Comparison of ENCODE assay signal across 1 fruit fly cellular context in genomic region chr2L:16492617-16493203, dm6.
TF ChIP-seq lines count a peak whose summit lies in the region.

No protein-coding gene starts in this region.

TF ChIP-seq in whole organism, embryonic, 481 proteins besides CTCF, POLR2A, EP300 and RAD21 (continued from another document and continues in another):
- TF ChIP-seq CG17912 (GFP tag; optimal IDR thresholded peaks at IDR 0.05; lab: Kevin White, UChicago) (peak; percentile 70), PHDP (tag; optimal IDR thresholded peaks at IDR 0.05; lab: Kevin White, UChicago) (peak; percentile 79), CG34224 (GFP tag; IDR thresholded peaks at IDR 0.05; lab: Robert Waterston, UW; ENCODE audit: partially characterized antibody) (no peak), pan (optimal IDR thresholded peaks at IDR 0.05; lab: Kevin White, UChicago) (no peak), pan (GFP tag; optimal IDR thresholded peaks at IDR 0.05 in 1 of 2, IDR thresholded peaks at IDR 0.05 in 1 of 2) (peak in 1 of 2 experiments; percentile 79), Tbp (GFP tag; optimal IDR thresholded peaks at IDR 0.05; lab: Kevin White, UChicago) (no peak), Sin3A (optimal IDR thresholded peaks at IDR 0.05; lab: Kevin White, UChicago) (no peak), CG10321 (GFP tag; IDR thresholded peaks at IDR 0.05; lab: Robert Waterston, UW) (no peak), CG11695 (GFP tag; IDR thresholded peaks at IDR 0.05; lab: Robert Waterston, UW) (peak; percentile 69), twi (tag; optimal IDR thresholded peaks at IDR 0.05; lab: Kevin White, UChicago) (peak; percentile 66), Dbx (GFP tag; IDR thresholded peaks at IDR 0.05; lab: Robert Waterston, UW) (peak; percentile 48; the same call in 1 of the 3 replicates), CG4730 (GFP tag; IDR thresholded peaks at IDR 0.05; lab: Robert Waterston, UW) (peak; percentile 62), CG3281 (GFP tag; optimal IDR thresholded peaks at IDR 0.05; lab: Kevin White, UChicago) (peak; percentile 71), CG15269 (tag; optimal IDR thresholded peaks at IDR 0.05; lab: Kevin White, UChicago) (peak; percentile 87), CG17328 (GFP tag; IDR thresholded peaks at IDR 0.05; lab: Robert Waterston, UW) (peak; percentile 87), mld (GFP tag; IDR thresholded peaks at IDR 0.05; lab: Robert Waterston, UW; ENCODE audit: partially characterized antibody) (no peak), tna (GFP tag; IDR thresholded peaks at IDR 0.05; lab: Robert Waterston, UW; ENCODE audit: partially characterized antibody) (no peak), crol (GFP tag; IDR thresholded peaks at IDR 0.05; lab: Robert Waterston, UW) (0 out of 2 replicates have a peak, but pooled peaks have one; percentile 25), oc (tag; optimal IDR thresholded peaks at IDR 0.05; lab: Kevin White, UChicago) (peak; percentile 63), Fer3 (tag; optimal IDR thresholded peaks at IDR 0.05; lab: Kevin White, UChicago) (peak; percentile 76), CG7928 (GFP tag; optimal IDR thresholded peaks at IDR 0.05; lab: Kevin White, UChicago) (no peak), lola (GFP tag; optimal IDR thresholded peaks at IDR 0.05; lab: Kevin White, UChicago) (peak in 1 of 3 experiments; percentile 81), CG9817 (tag; optimal IDR thresholded peaks at IDR 0.05; lab: Kevin White, UChicago) (peak; percentile 77), tio (GFP tag; optimal IDR thresholded peaks at IDR 0.05; lab: Kevin White, UChicago) (peak; percentile 66), BEAF-32 (GFP tag; optimal IDR thresholded peaks at IDR 0.05; lab: Kevin White, UChicago) (no peak), CG17802 (tag; optimal IDR thresholded peaks at IDR 0.05; lab: Kevin White, UChicago) (peak; percentile 39), gsb (GFP tag; IDR thresholded peaks at IDR 0.05; lab: Robert Waterston, UW) (peak; percentile 63), bowl (GFP tag; IDR thresholded peaks at IDR 0.05; lab: Robert Waterston, UW) (no peak), CG9876 (GFP tag; optimal IDR thresholded peaks at IDR 0.05; lab: Kevin White, UChicago) (no peak), sim (GFP tag; IDR thresholded peaks at IDR 0.05; lab: Robert Waterston, UW) (0 out of 2 replicates have a peak, but pooled peaks have one; percentile 46), tup (GFP tag; optimal IDR thresholded peaks at IDR 0.05; lab: Kevin White, UChicago) (peak; percentile 49), CG9437 (GFP tag; optimal IDR thresholded peaks at IDR 0.05; lab: Kevin White, UChicago) (peak; percentile 62), sens-2 (GFP tag; IDR thresholded peaks at IDR 0.05; lab: Robert Waterston, UW) (peak; percentile 70), Rfx (GFP tag; IDR thresholded peaks at IDR 0.05; lab: Robert Waterston, UW) (peak; percentile 81), sisA (GFP tag; IDR thresholded peaks at IDR 0.05; lab: Robert Waterston, UW) (peak; percentile 61), zen2 (GFP tag; IDR thresholded peaks at IDR 0.05; lab: Robert Waterston, UW; ENCODE audit: partially characterized antibody) (no peak), tap (tag; optimal IDR thresholded peaks at IDR 0.05; lab: Kevin White, UChicago) (peak; percentile 78), CG16813 (GFP tag; IDR thresholded peaks at IDR 0.05; lab: Robert Waterston, UW; ENCODE audit: partially characterized antibody) (no peak), CG11723 (GFP tag; optimal IDR thresholded peaks at IDR 0.05; lab: Kevin White, UChicago) (peak; percentile 76), sr (GFP tag; IDR thresholded peaks at IDR 0.05; lab: Robert Waterston, UW) (peak; percentile 86; the same call in 1 of the 3 replicates), p53 (GFP tag; optimal IDR thresholded peaks at IDR 0.05; lab: Kevin White, UChicago) (no peak), NFAT (GFP tag; IDR thresholded peaks at IDR 0.05; lab: Robert Waterston, UW) (peak; percentile 59), pum (GFP tag; optimal IDR thresholded peaks at IDR 0.05; lab: Kevin White, UChicago) (peak; percentile 66), Max (GFP tag; optimal IDR thresholded peaks at IDR 0.05; lab: Kevin White, UChicago) (peak; percentile 74), hb (GFP tag; IDR thresholded peaks at IDR 0.05; lab: Robert Waterston, UW; ENCODE audit: partially characterized antibody) (no peak), CG18262 (tag; optimal IDR thresholded peaks at IDR 0.05; lab: Kevin White, UChicago) (peak; percentile 84), H15 (GFP tag; IDR thresholded peaks at IDR 0.05; lab: Robert Waterston, UW) (peak; percentile 57; the same call in 1 of the 3 replicates), Doc2 (GFP tag; IDR thresholded peaks at IDR 0.05; lab: Robert Waterston, UW) (no peak), Sox102F (GFP tag; optimal IDR thresholded peaks at IDR 0.05; lab: Kevin White, UChicago) (peak; percentile 87), CG12391 (tag; optimal IDR thresholded peaks at IDR 0.05; lab: Kevin White, UChicago) (peak; percentile 85), CG12942 (GFP tag; optimal IDR thresholded peaks at IDR 0.05; lab: Kevin White, UChicago) (peak; percentile 57), mam (GFP tag; optimal IDR thresholded peaks at IDR 0.05; lab: Kevin White, UChicago) (peak; percentile 44), CG43689 (GFP tag; IDR thresholded peaks at IDR 0.05; lab: Robert Waterston, UW) (0 out of 2 replicates have a peak, but pooled peaks have one; percentile 42), HLH3B (GFP tag; IDR thresholded peaks at IDR 0.05; lab: Robert Waterston, UW) (peak; percentile 74; the same call in 1 of the 2 replicates), lbe (GFP tag; optimal IDR thresholded peaks at IDR 0.05; lab: Kevin White, UChicago) (peak; percentile 83), CG10654 (GFP tag; optimal IDR thresholded peaks at IDR 0.05; lab: Kevin White, UChicago) (peak; percentile 28), CG4282 (GFP tag; optimal IDR thresholded peaks at IDR 0.05; lab: Kevin White, UChicago) (no peak), eyg (GFP tag; optimal IDR thresholded peaks at IDR 0.05; lab: Kevin White, UChicago) (no peak), CG6272 (GFP tag; IDR thresholded peaks at IDR 0.05; lab: Robert Waterston, UW) (peak; percentile 63), hbn (GFP tag; IDR thresholded peaks at IDR 0.05; lab: Robert Waterston, UW; ENCODE audit: partially characterized antibody) (no peak), CG2889 (GFP tag; IDR thresholded peaks at IDR 0.05; lab: Robert Waterston, UW) (0 out of 3 replicates have a peak, but pooled peaks have one; percentile 38), Hr39 (optimal IDR thresholded peaks at IDR 0.05; lab: Kevin White, UChicago) (no peak), NC2α (GFP tag; optimal IDR thresholded peaks at IDR 0.05; lab: Kevin White, UChicago) (peak; percentile 49), Lpt (GFP tag; optimal IDR thresholded peaks at IDR 0.05; lab: Kevin White, UChicago) (no peak), Mrtf (GFP tag; IDR thresholded peaks at IDR 0.05; lab: Robert Waterston, UW) (peak; percentile 80; the same call in 2 of the 3 replicates), CkIIα-i1 (GFP tag; IDR thresholded peaks at IDR 0.05; lab: Robert Waterston, UW) (no peak), CG6791 (GFP tag; IDR thresholded peaks at IDR 0.05; lab: Robert Waterston, UW; ENCODE audit: partially characterized antibody) (0 out of 3 replicates have a peak, but pooled peaks have one; percentile 24), Dfd (GFP tag; optimal IDR thresholded peaks at IDR 0.05; lab: Kevin White, UChicago) (no peak), fd64A (GFP tag; optimal IDR thresholded peaks at IDR 0.05; lab: Kevin White, UChicago) (peak; percentile 44), Awh (GFP tag; IDR thresholded peaks at IDR 0.05; lab: Robert Waterston, UW) (peak; percentile 49; the same call in 1 of the 2 replicates), CG2712 (tag; optimal IDR thresholded peaks at IDR 0.05; lab: Kevin White, UChicago) (peak; percentile 87), Oaz (GFP tag; IDR thresholded peaks at IDR 0.05; lab: Robert Waterston, UW) (0 out of 2 replicates have a peak, but pooled peaks have one; percentile 48), sens (GFP tag; lab: Kevin White, UChicago) (peak; percentile 94), Ets97D (GFP tag; optimal IDR thresholded peaks at IDR 0.05; lab: Kevin White, UChicago) (peak; percentile 28), zfh2 (GFP tag; optimal IDR thresholded peaks at IDR 0.05; lab: Kevin White, UChicago) (peak; percentile 47), Camta (GFP tag; optimal IDR thresholded peaks at IDR 0.05; lab: Kevin White, UChicago) (peak; percentile 37), CG6765 (GFP tag; optimal IDR thresholded peaks at IDR 0.05; lab: Kevin White, UChicago) (peak; percentile 53), trem (tag; optimal IDR thresholded peaks at IDR 0.05; lab: Kevin White, UChicago) (peak; percentile 69), pnt (GFP tag; optimal IDR thresholded peaks at IDR 0.05; lab: Kevin White, UChicago) (peak; percentile 21), org-1 (GFP tag; optimal IDR thresholded peaks at IDR 0.05; lab: Kevin White, UChicago) (peak; percentile 67), ATbp (GFP tag; optimal IDR thresholded peaks at IDR 0.05; lab: Kevin White, UChicago) (peak; percentile 72), CG18764 (GFP tag; optimal IDR thresholded peaks at IDR 0.05; lab: Kevin White, UChicago) (peak; percentile 42), inv (GFP tag; IDR thresholded peaks at IDR 0.05; lab: Robert Waterston, UW; ENCODE audit: partially characterized antibody) (no peak), maf-S (GFP tag; optimal IDR thresholded peaks at IDR 0.05; lab: Kevin White, UChicago) (peak; percentile 75), Hey (tag; optimal IDR thresholded peaks at IDR 0.05; lab: Kevin White, UChicago) (peak; percentile 11), zf30C (GFP tag; optimal IDR thresholded peaks at IDR 0.05; lab: Kevin White, UChicago) (no peak), CG2120 (GFP tag; optimal IDR thresholded peaks at IDR 0.05; lab: Kevin White, UChicago) (peak; percentile 77), dan (GFP tag; IDR thresholded peaks at IDR 0.05; lab: Robert Waterston, UW) (no peak), CG16779 (GFP tag; IDR thresholded peaks at IDR 0.05; lab: Robert Waterston, UW) (no peak), scrt (GFP tag; optimal IDR thresholded peaks at IDR 0.05; lab: Kevin White, UChicago) (peak; percentile 62), Hand (GFP tag; optimal IDR thresholded peaks at IDR 0.05; lab: Kevin White, UChicago) (peak; percentile 65), CG5180 (GFP tag; optimal IDR thresholded peaks at IDR 0.05; lab: Kevin White, UChicago) (peak; percentile 48), CG13775 (GFP tag; optimal IDR thresholded peaks at IDR 0.05; lab: Kevin White, UChicago) (peak; percentile 70), Atf-2 (GFP tag; optimal IDR thresholded peaks at IDR 0.05; lab: Kevin White, UChicago) (peak; percentile 54), CG4404 (GFP tag; IDR thresholded peaks at IDR 0.05; lab: Robert Waterston, UW) (peak; percentile 70), ac (GFP tag; optimal IDR thresholded peaks at IDR 0.05; lab: Kevin White, UChicago) (peak; percentile 42), Elba2 (GFP tag; optimal IDR thresholded peaks at IDR 0.05; lab: Kevin White, UChicago) (no peak), CG17359 (tag; optimal IDR thresholded peaks at IDR 0.05; lab: Kevin White, UChicago) (peak; percentile 79), fu2 (GFP tag; optimal IDR thresholded peaks at IDR 0.05; lab: Kevin White, UChicago) (peak; percentile 15), NC2β (GFP tag; optimal IDR thresholded peaks at IDR 0.05; lab: Kevin White, UChicago) (peak; percentile 74), Dip3 (GFP tag; optimal IDR thresholded peaks at IDR 0.05; lab: Kevin White, UChicago) (peak; percentile 10), HmgZ (tag; optimal IDR thresholded peaks at IDR 0.05; lab: Kevin White, UChicago) (peak; percentile 58), CG2116 (GFP tag; optimal IDR thresholded peaks at IDR 0.05; lab: Kevin White, UChicago) (peak; percentile 29), ara (GFP tag; IDR thresholded peaks at IDR 0.05; lab: Robert Waterston, UW) (peak; percentile 83), Six4 (GFP tag; optimal IDR thresholded peaks at IDR 0.05; lab: Kevin White, UChicago) (peak; percentile 51), MESR4 (GFP tag; optimal IDR thresholded peaks at IDR 0.05; lab: Kevin White, UChicago) (peak; percentile 7), Ada2b (GFP tag; IDR thresholded peaks at IDR 0.05; lab: Robert Waterston, UW) (peak; percentile 65; the same call in 1 of the 2 replicates), CG11085 (GFP tag; IDR thresholded peaks at IDR 0.05; lab: Robert Waterston, UW) (peak; percentile 46; the same call in 1 of the 2 replicates), az2 (GFP tag; optimal IDR thresholded peaks at IDR 0.05; lab: Kevin White, UChicago) (peak; percentile 83), wor (GFP tag; IDR thresholded peaks at IDR 0.05; lab: Robert Waterston, UW) (no peak), CG14860 (GFP tag; IDR thresholded peaks at IDR 0.05; lab: Robert Waterston, UW; ENCODE audit: partially characterized antibody) (no peak), CG15514 (GFP tag; optimal IDR thresholded peaks at IDR 0.05; lab: Kevin White, UChicago) (peak; percentile 66), tin (GFP tag; optimal IDR thresholded peaks at IDR 0.05; lab: Kevin White, UChicago) (peak; percentile 75), Nf-YA (GFP tag; IDR thresholded peaks at IDR 0.05; lab: Robert Waterston, UW) (peak; percentile 51; the same call in 1 of the 2 replicates), BtbVII (GFP tag; optimal IDR thresholded peaks at IDR 0.05; lab: Kevin White, UChicago) (peak; percentile 53), CG15601 (tag; optimal IDR thresholded peaks at IDR 0.05; lab: Kevin White, UChicago) (peak; percentile 64), vfl (GFP tag; optimal IDR thresholded peaks at IDR 0.05; lab: Kevin White, UChicago) (no peak), CG13123 (GFP tag; optimal IDR thresholded peaks at IDR 0.05; lab: Kevin White, UChicago) (peak; percentile 51), Meics (GFP tag; optimal IDR thresholded peaks at IDR 0.05; lab: Kevin White, UChicago) (peak; percentile 63), slp2 (GFP tag; optimal IDR thresholded peaks at IDR 0.05; lab: Kevin White, UChicago) (peak; percentile 48), kni (GFP tag; optimal IDR thresholded peaks at IDR 0.05; lab: Kevin White, UChicago) (peak; percentile 67), CG4424 (GFP tag; optimal IDR thresholded peaks at IDR 0.05; lab: Kevin White, UChicago) (peak; percentile 75), ci (GFP tag; IDR thresholded peaks at IDR 0.05; lab: Robert Waterston, UW) (peak; percentile 86), Blimp-1 (GFP tag; optimal IDR thresholded peaks at IDR 0.05; lab: Kevin White, UChicago) (peak; percentile 87), CG30403 (GFP tag; optimal IDR thresholded peaks at IDR 0.05; lab: Kevin White, UChicago) (peak; percentile 79), CG17612 (GFP tag; IDR thresholded peaks at IDR 0.05; lab: Robert Waterston, UW) (no peak; the same call in 1 of the 2 replicates), Lhr (GFP tag; optimal IDR thresholded peaks at IDR 0.05; lab: Kevin White, UChicago) (peak; percentile 17), danr (GFP tag; IDR thresholded peaks at IDR 0.05; lab: Robert Waterston, UW) (0 out of 2 replicates have a peak, but pooled peaks have one; percentile 8)
